Worm (Caenorhabditis elegans): ENCODE results near the gene ttbk-7.

Gene ttbk-7

DNA sequence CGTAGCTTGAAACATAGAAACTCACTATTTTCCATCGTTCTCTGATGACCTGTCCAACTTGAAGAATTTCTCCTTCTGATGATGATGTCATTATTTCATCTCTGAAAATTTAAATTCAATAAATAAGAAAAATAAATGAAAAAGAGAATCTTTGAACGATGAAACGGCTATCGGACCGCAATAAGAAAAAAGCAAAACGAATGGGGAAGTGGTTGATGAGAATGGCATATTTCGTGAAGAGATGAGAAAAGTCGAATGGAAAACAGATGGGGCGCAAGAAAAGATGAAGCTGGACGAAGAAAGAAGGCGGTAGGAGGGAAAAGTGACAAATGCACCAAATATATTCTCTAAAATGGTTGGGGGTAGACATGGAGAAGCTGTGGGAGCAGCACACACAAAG is at the start of gene ttbk-7:
TSS of gene ttbk-7 (minus strand) at position 101 of the 400 bp plus-strand sequence.
- TF ChIP-seq nhr-120 (GFP tag; IDR thresholded peaks at IDR 0.05) = no peak
- no peak for TF ChIP-seq egrh-3 (GFP tag; IDR thresholded peaks at IDR 0.05)
- TF ChIP-seq dox-1 (GFP tag; IDR thresholded peaks at IDR 0.05) = no peak
- TF ChIP-seq rcor-1 (GFP tag; IDR thresholded peaks at IDR 0.05) = no peak
- TF ChIP-seq ceh-100 (GFP tag; IDR thresholded peaks at IDR 0.05) = no peak
- no peak for TF ChIP-seq hlh-12 (tag; optimal IDR thresholded peaks at IDR 0.05)
- no peak for TF ChIP-seq pbrm-1 (GFP tag; IDR thresholded peaks at IDR 0.05)
- TF ChIP-seq F57A8.1 (GFP tag; optimal IDR thresholded peaks at IDR 0.05) = no peak
- TF ChIP-seq ztf-6 (GFP tag; IDR thresholded peaks at IDR 0.05) = no peak

DNA sequence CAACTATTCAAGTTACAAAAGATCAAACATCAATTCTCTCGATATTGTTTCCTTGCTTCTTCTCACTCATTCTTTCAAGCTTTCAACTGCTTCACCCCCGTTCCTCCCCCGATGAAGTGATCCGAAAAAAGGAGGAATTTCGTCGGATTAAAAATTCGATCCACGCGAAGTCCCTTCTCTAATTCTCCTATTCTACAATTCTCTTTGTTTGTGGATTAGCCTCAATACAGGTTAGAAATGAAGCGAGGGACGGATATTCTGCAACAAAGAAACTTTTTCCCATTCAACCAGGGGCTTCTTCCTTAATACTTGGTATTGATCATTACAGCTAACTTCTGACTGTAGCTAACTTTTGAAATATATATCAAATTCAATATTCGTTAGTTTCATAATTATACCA is 49.1 kb upstream of the ttbk-7 start, which contains the start of gene grl-2:
TSS of gene grl-2 (plus strand) at position 301 of the 400 bp plus-strand sequence.
- no peak for TF ChIP-seq F37B4.10 (GFP tag; IDR thresholded peaks at IDR 0.05)
- TF ChIP-seq F52B5.7 (tag; optimal IDR thresholded peaks at IDR 0.05) = no peak

DNA sequence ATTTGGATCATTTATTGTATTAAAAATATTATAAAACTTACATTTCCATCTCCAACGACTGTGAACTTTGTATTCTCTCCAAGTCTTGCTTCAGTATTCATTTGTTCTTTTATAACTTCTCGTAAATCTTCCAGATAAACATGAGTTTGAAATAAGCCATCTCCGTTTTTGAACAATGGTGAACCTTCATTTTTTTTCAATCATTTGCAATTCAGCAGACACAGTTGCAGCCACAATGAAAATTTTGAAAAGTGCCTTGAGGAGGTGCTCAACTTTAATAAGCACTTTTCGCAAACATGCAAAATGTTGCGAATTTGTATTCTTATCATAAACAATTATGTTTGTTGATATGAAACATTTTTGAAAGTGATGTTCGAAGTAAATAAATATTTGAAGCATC is 48.6 kb upstream of the ttbk-7 start, which contains the start of gene T16G1.3:
TSS of gene T16G1.3 (minus strand) at position 101 of the 400 bp plus-strand sequence.
- TF ChIP-seq zfh-2 (GFP tag; conservative IDR thresholded peaks at IDR 0.05) (no peak), sea-2 (GFP tag; IDR thresholded peaks at IDR 0.05) (no peak), lin-40 (tag; optimal IDR thresholded peaks at IDR 0.05) (no peak), hrde-1 (tag; optimal IDR thresholded peaks at IDR 0.05; ENCODE audit: borderline replicate concordance) (no peak)

DNA sequence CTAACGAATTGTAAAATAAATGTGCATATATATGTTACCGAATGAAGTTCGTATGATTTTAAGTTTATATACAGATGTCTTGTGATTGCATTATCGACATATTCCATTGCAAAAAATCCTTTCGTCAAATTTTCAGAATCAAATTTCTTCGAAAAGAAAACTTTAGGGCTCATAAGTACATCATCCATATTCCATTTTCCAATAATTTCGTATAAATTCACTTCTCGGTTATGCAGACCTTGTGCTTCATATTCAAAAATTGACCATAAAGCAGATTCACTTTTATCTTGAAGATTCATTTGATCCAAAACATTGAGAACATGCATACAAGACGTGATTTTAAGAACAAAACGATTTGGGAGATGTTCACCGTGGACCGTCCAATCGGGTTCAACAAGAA is 47.7 kb upstream of the ttbk-7 start:
- no peak for TF ChIP-seq ccch-3 (GFP tag; optimal IDR thresholded peaks at IDR 0.05)
- TF ChIP-seq lin-35 (GFP tag; optimal IDR thresholded peaks at IDR 0.05) = no peak
- no peak for TF ChIP-seq sdz-38 (tag; optimal IDR thresholded peaks at IDR 0.05)
- TF ChIP-seq sea-2 (GFP tag; IDR thresholded peaks at IDR 0.05) = no peak

DNA sequence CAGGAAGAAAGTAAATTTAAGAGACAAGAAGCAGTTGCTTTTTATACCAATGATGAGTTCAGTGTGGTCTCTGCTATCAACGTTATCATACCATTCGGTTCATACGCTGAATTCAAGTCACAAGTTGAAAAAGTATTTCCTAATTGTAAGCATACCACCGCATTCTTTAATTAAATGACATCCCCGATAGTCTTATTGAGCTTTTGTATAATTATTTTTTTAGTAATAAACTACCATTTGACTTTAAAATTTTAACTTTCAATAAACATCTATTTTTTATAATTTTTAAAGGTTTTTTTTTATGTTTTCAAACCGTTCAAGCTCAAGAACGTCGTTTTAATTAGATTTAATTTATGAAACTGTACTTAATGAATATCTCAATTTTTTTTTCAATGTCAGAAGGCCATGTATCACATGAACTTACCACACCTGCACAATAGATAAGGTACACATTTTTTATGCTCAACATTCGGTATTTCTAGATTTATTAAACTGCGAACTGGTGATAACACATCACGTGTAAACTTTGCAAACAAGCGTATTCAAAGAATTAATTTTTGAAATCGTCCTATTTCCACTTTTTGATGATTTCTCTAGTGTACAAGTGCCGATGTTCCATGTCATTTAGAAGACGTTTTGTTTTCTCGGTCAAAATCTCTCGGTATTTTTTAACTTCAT is 46.3 kb upstream of the ttbk-7 start, which contains the start of gene T16G1.4:
TSS of gene T16G1.4 (minus strand) at position 51 of the 678 bp plus-strand sequence.
- TF ChIP-seq nhr-80 (tag; optimal IDR thresholded peaks at IDR 0.05) (peak; percentile 2), nhr-90 (tag; optimal IDR thresholded peaks at IDR 0.05) (no peak)

DNA sequence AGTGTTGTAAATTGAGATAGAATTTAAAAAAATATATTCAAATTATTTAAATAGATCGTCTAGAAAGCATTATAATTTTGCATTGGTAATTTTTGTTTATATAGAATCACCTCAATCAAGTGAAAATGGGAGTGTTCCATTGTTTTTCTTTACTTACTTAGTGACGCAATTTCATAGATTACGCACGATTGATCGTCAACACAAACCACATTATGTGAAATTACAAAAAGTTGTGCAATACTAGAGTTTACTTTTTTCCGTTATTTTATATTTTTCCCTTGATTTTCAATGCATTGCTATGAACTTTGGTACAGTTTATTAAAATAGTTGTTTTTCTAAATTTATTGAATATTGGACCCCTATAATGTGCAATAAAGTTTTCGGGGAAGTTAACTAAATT is 43.8 kb upstream of the ttbk-7 start, which contains the start of gene T16G1.5:
TSS of gene T16G1.5 (minus strand) at position 119 of the 400 bp plus-strand sequence.
- TF ChIP-seq madf-6 (GFP tag; IDR thresholded peaks at IDR 0.05) (no peak), F37B4.10 (GFP tag; IDR thresholded peaks at IDR 0.05) (no peak), snpc-3.4 (tag; optimal IDR thresholded peaks at IDR 0.05) (no peak), nhr-80 (tag; optimal IDR thresholded peaks at IDR 0.05) (peak; percentile 29)

DNA sequence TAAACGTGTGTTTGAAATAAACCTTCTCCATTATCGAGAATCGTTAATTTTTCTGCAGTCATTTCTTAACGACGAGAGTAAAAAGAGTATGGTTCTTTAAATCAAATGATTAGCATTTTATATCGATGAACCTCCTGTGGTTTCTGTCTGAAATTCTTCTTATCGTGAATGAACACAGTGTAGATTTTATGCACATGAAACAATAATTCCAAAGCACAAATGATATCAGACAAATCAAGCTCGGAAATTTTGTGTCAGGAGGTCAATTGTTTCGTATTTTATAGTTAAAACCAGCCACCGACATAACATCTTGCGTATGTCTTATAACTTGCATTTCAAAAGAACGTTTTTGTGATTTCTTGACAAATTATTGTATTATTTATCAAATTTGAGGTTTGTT is 41.4 kb upstream of the ttbk-7 start, which contains the start of gene T16G1.6:
TSS of gene T16G1.6 (minus strand) at position 77 of the 400 bp plus-strand sequence.
- no peak for TF ChIP-seq F33H1.4 (GFP tag; IDR thresholded peaks at IDR 0.05)
- peak; percentile 90 for TF ChIP-seq nhr-80 (tag; optimal IDR thresholded peaks at IDR 0.05)

DNA sequence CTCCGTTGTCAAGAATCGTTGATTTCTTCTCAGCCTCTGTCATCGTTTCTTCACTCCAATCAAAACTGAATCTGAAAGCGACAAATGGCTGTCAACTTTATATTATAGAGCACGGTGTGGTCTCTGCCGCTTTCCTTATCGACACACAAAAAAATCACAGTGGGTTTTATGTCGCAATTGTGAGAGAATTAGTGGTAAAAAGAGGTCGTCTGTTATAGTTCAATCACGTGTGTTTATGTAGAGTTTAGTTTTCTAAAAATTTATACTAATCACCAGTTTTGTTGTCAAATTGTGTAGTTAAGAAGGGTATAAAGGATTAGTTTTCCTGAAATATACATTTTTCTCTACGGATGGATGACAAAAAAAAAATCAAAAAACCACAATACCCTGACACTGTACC is 39.3 kb upstream of the ttbk-7 start, which contains the start of gene T16G1.7:
TSS of gene T16G1.7 (minus strand) at position 137 of the 400 bp plus-strand sequence.
- TF ChIP-seq ets-4 (GFP tag; optimal IDR thresholded peaks at IDR 0.05) = peak; percentile 68
- TF ChIP-seq atf-7 (tag; optimal IDR thresholded peaks at IDR 0.05) = peak; percentile 12
- no peak for TF ChIP-seq aptf-2 (GFP tag; conservative IDR thresholded peaks at IDR 0.05)
- peak; percentile 29 for TF ChIP-seq nhr-90 (tag; optimal IDR thresholded peaks at IDR 0.05)
- peak; percentile 59; the same call in 1 of the 2 replicates for TF ChIP-seq dox-1 (GFP tag; IDR thresholded peaks at IDR 0.05)
- TF ChIP-seq nhr-120 (GFP tag; IDR thresholded peaks at IDR 0.05) = no peak
- peak; percentile 98 for TF ChIP-seq nhr-80 (tag; optimal IDR thresholded peaks at IDR 0.05)
- TF ChIP-seq him-1 (tag; optimal IDR thresholded peaks at IDR 0.05) = no peak
- TF ChIP-seq mcd-1 (GFP tag; IDR thresholded peaks at IDR 0.05) = no peak
- TF ChIP-seq T26A5.8 (tag; optimal IDR thresholded peaks at IDR 0.05) = no peak
- TF ChIP-seq B0019.2 (GFP tag; conservative IDR thresholded peaks at IDR 0.05) = no peak
- peak; percentile 30 for TF ChIP-seq ztf-22 (GFP tag; optimal IDR thresholded peaks at IDR 0.05)

Data from whole organism, young adult.